Fruit fly (Drosophila melanogaster) whole organism, embryonic: ENCODE measurements around the gene CG3198.

Source experiments
- Abd-B ChIP-seq: fragments of 200-800 bp; sonication (Bioruptor generic); optimal IDR thresholded peaks from 2 replicates; lab custom pipeline; 2018; ENCODE audit warnings: missing biosample characterization, mild to moderate bottlenecking, missing genetic modification characterization, moderate library complexity
- Ada2b ChIP-seq: fragments of 200-800 bp; sonication (Bioruptor generic); IDR thresholded peaks from 2 replicates; pipeline ENCODE4 v1.3.6; 2022; ENCODE audit warnings: missing biosample characterization, missing genetic modification characterization
- Atf-2 ChIP-seq: fragments of 200-800 bp; sonication (Bioruptor generic); optimal IDR thresholded peaks from 2 replicates; lab custom pipeline; 2016; ENCODE audit warnings: missing biosample characterization, missing genetic modification characterization
- CG10654 ChIP-seq: fragments of 200-800 bp; sonication (Bioruptor generic); optimal IDR thresholded peaks from 2 replicates; lab custom pipeline; 2016; ENCODE audit warnings: missing biosample characterization, missing genetic modification characterization
- CG11560 ChIP-seq: fragments of 200-800 bp; sonication (Bioruptor generic); IDR thresholded peaks from 3 replicates; pipeline ENCODE4 v1.3.6; 2022; ENCODE audit warnings: missing biosample characterization, missing genetic modification characterization
- CG11723 ChIP-seq: fragments of 200-800 bp; sonication (Bioruptor generic); optimal IDR thresholded peaks from 2 replicates; lab custom pipeline; 2017; ENCODE audit warnings: missing biosample characterization, mild to moderate bottlenecking, missing genetic modification characterization
- CG12769 ChIP-seq: fragments of 200-800 bp; sonication (Bioruptor generic); optimal IDR thresholded peaks from 2 replicates; lab custom pipeline; 2019; ENCODE audit warnings: missing biosample characterization, mild to moderate bottlenecking, missing genetic modification characterization, moderate library complexity
- CG13296 ChIP-seq: fragments of 200-800 bp; sonication (Bioruptor generic); optimal IDR thresholded peaks from 3 replicates; lab custom pipeline; 2018; ENCODE audit warnings: missing biosample characterization, mild to moderate bottlenecking, missing genetic modification characterization
- CG14441 ChIP-seq: fragments of 200-800 bp; sonication (Bioruptor generic); IDR thresholded peaks from 2 replicates; pipeline ENCODE4 v1.3.6; 2022; ENCODE audit warnings: missing biosample characterization, missing genetic modification characterization
- CG1603 ChIP-seq: fragments of 200-800 bp; sonication (Bioruptor generic); optimal IDR thresholded peaks from 2 replicates; lab custom pipeline; 2019; ENCODE audit warnings: missing biosample characterization, mild to moderate bottlenecking, missing genetic modification characterization, moderate library complexity
- CG1647 ChIP-seq: fragments of 200-800 bp; sonication (Bioruptor generic); optimal IDR thresholded peaks from 3 replicates; lab custom pipeline; 2016; ENCODE audit warnings: missing biosample characterization, missing genetic modification characterization
- CG16815 ChIP-seq: fragments of 200-800 bp; sonication (Bioruptor generic); optimal IDR thresholded peaks from 3 replicates; lab custom pipeline; 2017; ENCODE audit warnings: missing biosample characterization, mild to moderate bottlenecking, missing genetic modification characterization
- CG2116 ChIP-seq: fragments of 200-800 bp; sonication (Bioruptor generic); optimal IDR thresholded peaks from 3 replicates; lab custom pipeline; 2018; ENCODE audit warnings: missing biosample characterization, mild to moderate bottlenecking, missing genetic modification characterization
- CG3995 ChIP-seq: fragments of 200-800 bp; sonication (Bioruptor generic); optimal IDR thresholded peaks from 3 replicates; lab custom pipeline; 2016; ENCODE audit warnings: missing biosample characterization, missing genetic modification characterization
- CG5180 ChIP-seq: fragments of 200-800 bp; sonication (Bioruptor generic); optimal IDR thresholded peaks from 3 replicates; lab custom pipeline; 2017; ENCODE audit warnings: missing biosample characterization, missing genetic modification characterization, mild to moderate bottlenecking, moderate library complexity, missing genetic modification reagents
- CG7357 ChIP-seq: fragments of 200-800 bp; sonication (Bioruptor generic); IDR thresholded peaks from 3 replicates; pipeline ENCODE4 v1.3.6; 2022; ENCODE audit warnings: missing biosample characterization, missing genetic modification characterization
- CG8359 ChIP-seq: fragments of 200-800 bp; sonication (Bioruptor generic); optimal IDR thresholded peaks from 2 replicates; lab custom pipeline; 2017; ENCODE audit warnings: missing biosample characterization, mild to moderate bottlenecking, missing genetic modification characterization, borderline replicate concordance
- CG8478 ChIP-seq: fragments of >200 bp; optimal IDR thresholded peaks from 2 replicates; lab custom pipeline; 2018
- Chrac-16 ChIP-seq: fragments of 200-800 bp; sonication (Bioruptor generic); optimal IDR thresholded peaks from 3 replicates; lab custom pipeline; 2016; ENCODE audit warnings: missing biosample characterization, missing genetic modification characterization
- Dp ChIP-seq: fragments of 200-800 bp; sonication (Bioruptor generic); optimal IDR thresholded peaks from 2 replicates; lab custom pipeline; 2018; ENCODE audit warnings: missing biosample characterization, mild to moderate bottlenecking, missing genetic modification characterization, moderate library complexity
- E2f1 ChIP-seq: fragments of 200-800 bp; sonication (Bioruptor generic); IDR thresholded peaks from 2 replicates; pipeline ENCODE4 v1.3.6; 2022; ENCODE audit warnings: missing biosample characterization, missing genetic modification characterization
- Fer1 ChIP-seq: fragments of 200-800 bp; sonication (Bioruptor generic); optimal IDR thresholded peaks from 2 replicates; lab custom pipeline; 2017; ENCODE audit warnings: missing biosample characterization, mild to moderate bottlenecking, missing genetic modification characterization
- Hmr ChIP-seq: fragments of 200-800 bp; sonication (Bioruptor generic); optimal IDR thresholded peaks from 3 replicates; lab custom pipeline; 2017; ENCODE audit warnings: mild to moderate bottlenecking, missing biosample characterization, missing genetic modification reagents, missing genetic modification characterization
- Hmx ChIP-seq: fragments of 200-800 bp; sonication (Bioruptor generic); optimal IDR thresholded peaks from 2 replicates; lab custom pipeline; 2016; ENCODE audit warnings: missing biosample characterization, missing genetic modification characterization
- Lhr ChIP-seq: fragments of 200-800 bp; sonication (Bioruptor generic); optimal IDR thresholded peaks from 3 replicates; lab custom pipeline; 2017; ENCODE audit warnings: mild to moderate bottlenecking, missing biosample characterization, missing genetic modification reagents, missing genetic modification characterization
- MTF-1 ChIP-seq: fragments of 200-800 bp; sonication (Bioruptor generic); optimal IDR thresholded peaks from 2 replicates; lab custom pipeline; 2018; ENCODE audit warnings: missing biosample characterization, mild to moderate bottlenecking, missing genetic modification characterization, borderline replicate concordance
- Meics ChIP-seq: fragments of 200-800 bp; sonication (Bioruptor generic); optimal IDR thresholded peaks from 2 replicates; lab custom pipeline; 2017; ENCODE audit warnings: missing biosample characterization, mild to moderate bottlenecking, missing genetic modification characterization
- NFAT ChIP-seq: fragments of 200-800 bp; sonication (Bioruptor generic); IDR thresholded peaks from 2 replicates; pipeline ENCODE4 v1.3.6; 2022; ENCODE audit warnings: missing biosample characterization, missing genetic modification characterization
- NfI ChIP-seq: fragments of 200-800 bp; sonication (Bioruptor generic); optimal IDR thresholded peaks from 3 replicates; lab custom pipeline; 2018; ENCODE audit warnings: missing biosample characterization, mild to moderate bottlenecking, missing genetic modification characterization, moderate library complexity
- Ptx1 ChIP-seq: fragments of 200-800 bp; sonication (Bioruptor generic); IDR thresholded peaks from 2 replicates; pipeline ENCODE4 v1.3.6; 2022; ENCODE audit warnings: missing biosample characterization, missing genetic modification characterization
- Tbp ChIP-seq: fragments of >200 bp; optimal IDR thresholded peaks from 2 replicates; lab custom pipeline; 2018; ENCODE audit warnings: missing biosample characterization, missing genetic modification characterization
- al ChIP-seq: fragments of 200-800 bp; sonication (Bioruptor generic); IDR thresholded peaks from 2 replicates; pipeline ENCODE4 v1.3.6; 2022; ENCODE audit warnings: missing biosample characterization, missing genetic modification characterization
- caup ChIP-seq: fragments of 200-800 bp; sonication (Bioruptor generic); optimal IDR thresholded peaks from 3 replicates; lab custom pipeline; 2017; ENCODE audit warnings: missing biosample characterization, mild to moderate bottlenecking, missing genetic modification characterization, moderate library complexity; ENCODE audit not compliant: severe bottlenecking
- chif ChIP-seq, 2 experiments: fragments of 200-800 bp; sonication (Bioruptor generic); optimal IDR thresholded peaks; 3 replicates each; lab custom pipeline; 2016; ENCODE audit warnings: missing biosample characterization in 2 of 2, missing genetic modification characterization in 2 of 2
- crc ChIP-seq: fragments of 200-800 bp; sonication (Bioruptor generic); optimal IDR thresholded peaks from 2 replicates; lab custom pipeline; 2016; ENCODE audit warnings: missing biosample characterization, missing genetic modification characterization
- emc ChIP-seq: fragments of 200-800 bp; sonication (Bioruptor generic); optimal IDR thresholded peaks from 2 replicates; lab custom pipeline; 2016; ENCODE audit warnings: missing biosample characterization, missing genetic modification characterization
- grau ChIP-seq: fragments of 200-800 bp; optimal IDR thresholded peaks from 3 replicates; lab custom pipeline; 2019; ENCODE audit warnings: missing biosample characterization, mild to moderate bottlenecking, missing genetic modification characterization, moderate library complexity
- ham ChIP-seq: fragments of 200-800 bp; sonication (Bioruptor generic); IDR thresholded peaks from 2 replicates; pipeline ENCODE4 v1.3.6; 2022; ENCODE audit warnings: missing biosample characterization, missing genetic modification characterization
- hth ChIP-seq: fragments of >200 bp; optimal IDR thresholded peaks from 2 replicates; lab custom pipeline; 2017; ENCODE audit warnings: inconsistent platforms
- inv ChIP-seq: fragments of 200-800 bp; sonication (Bioruptor generic); IDR thresholded peaks from 2 replicates; pipeline ENCODE4 v1.3.6; 2022; ENCODE audit warnings: missing biosample characterization, missing genetic modification characterization; ENCODE audit not compliant: partially characterized antibody
- maf-S ChIP-seq: fragments of 200-800 bp; sonication (Bioruptor generic); optimal IDR thresholded peaks from 2 replicates; lab custom pipeline; 2016; ENCODE audit warnings: missing biosample characterization, missing genetic modification characterization
- mirr ChIP-seq: fragments of 200-800 bp; sonication (Bioruptor generic); optimal IDR thresholded peaks from 3 replicates; lab custom pipeline; 2018; ENCODE audit warnings: missing biosample characterization, mild to moderate bottlenecking, missing genetic modification characterization
- org-1 ChIP-seq: fragments of 200-800 bp; sonication (Bioruptor generic); optimal IDR thresholded peaks from 2 replicates; lab custom pipeline; 2017; ENCODE audit warnings: missing biosample characterization, missing genetic modification characterization
- prd ChIP-seq, 3 experiments: fragments of >200 bp in 2 of 3; fragments of 200-800 bp in 1 of 3; sonication (Bioruptor generic) in 1 of 3; optimal IDR thresholded peaks in 2 of 3; IDR thresholded peaks in 1 of 3; 2 replicates in 2 of 3; 3 replicates in 1 of 3; pipeline versions ENCODE4 v1.3.6 to Lab custom; 2017 to 2022; ENCODE audit warnings: missing biosample characterization in 1 of 3, missing genetic modification characterization in 1 of 3
- seq ChIP-seq: fragments of 200-800 bp; sonication (Bioruptor generic); IDR thresholded peaks from 2 replicates; pipeline ENCODE4 v1.3.6; 2022; ENCODE audit warnings: missing biosample characterization, missing genetic modification characterization
- sr ChIP-seq: fragments of 200-800 bp; sonication (Bioruptor generic); IDR thresholded peaks from 3 replicates; pipeline ENCODE4 v1.3.6; 2022; ENCODE audit warnings: missing biosample characterization, missing genetic modification characterization
- tio ChIP-seq: fragments of 200-800 bp; sonication (Bioruptor generic); optimal IDR thresholded peaks from 2 replicates; lab custom pipeline; 2017; ENCODE audit warnings: missing biosample characterization, missing genetic modification characterization, inconsistent platforms
- twi ChIP-seq: fragments of 200-800 bp; optimal IDR thresholded peaks from 2 replicates; lab custom pipeline; 2019; ENCODE audit warnings: missing biosample characterization, mild to moderate bottlenecking, missing genetic modification characterization, moderate library complexity
- z ChIP-seq: fragments of 200-800 bp; sonication (Bioruptor generic); IDR thresholded peaks from 3 replicates; pipeline ENCODE4 v1.3.6; 2022; ENCODE audit warnings: missing biosample characterization, missing genetic modification characterization
- zen ChIP-seq: fragments of 200-800 bp; sonication (Bioruptor generic); optimal IDR thresholded peaks from 3 replicates; lab custom pipeline; 2018; ENCODE audit warnings: missing biosample characterization, mild to moderate bottlenecking, missing genetic modification characterization, moderate library complexity

Gene CG3198

DNA sequence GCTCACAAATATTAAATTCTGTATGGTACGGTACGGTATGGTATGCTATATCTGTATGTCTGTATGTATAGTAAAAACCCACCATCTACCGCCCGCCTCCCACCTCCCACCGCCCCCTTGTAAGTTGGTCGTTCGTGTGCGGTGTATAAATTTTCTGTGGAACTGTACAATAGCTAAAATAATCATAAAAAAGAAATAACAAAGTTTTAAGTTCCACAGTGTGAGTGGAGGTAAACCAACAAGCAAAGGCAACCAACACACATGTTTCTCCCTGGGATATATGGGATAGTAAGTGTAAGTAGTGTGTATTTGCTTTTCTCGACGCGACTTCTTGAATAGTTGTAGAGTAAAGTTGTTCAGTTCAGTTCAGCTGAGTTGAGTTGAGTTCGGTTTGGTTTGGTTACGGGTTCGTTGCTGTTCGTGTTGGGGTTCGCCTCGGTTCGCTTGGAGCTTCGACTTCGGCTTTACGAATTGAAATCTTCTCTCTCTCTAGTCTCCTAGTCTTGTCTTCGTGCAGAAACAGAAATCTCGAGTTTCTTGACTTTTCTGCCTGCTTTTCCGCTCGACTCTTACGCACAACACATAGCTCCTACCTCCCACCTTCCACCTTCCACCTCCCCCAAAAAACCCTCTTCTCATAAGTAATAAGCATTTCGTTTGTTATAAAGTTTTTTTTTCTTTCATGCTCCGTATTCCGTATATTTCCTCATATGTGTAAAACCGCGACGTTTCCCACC is 33.0 kb upstream of the CG3198 start (continued):
- TF ChIP-seq sr (GFP tag; lab: Robert Waterston, UW) (no peak), Lhr (no peak), CG10654 (no peak), al (no peak), CG11560 (tag; lab: Robert Waterston, UW) (no peak), caup (GFP tag; lab: Kevin White, UChicago) (peak; percentile 20), mirr (GFP tag; lab: Kevin White, UChicago) (peak; percentile 59), CG13296 (GFP tag; lab: Kevin White, UChicago) (no peak), ham (no peak), CG1603 (tag; lab: Kevin White, UChicago) (peak; percentile 6), Hmx (GFP tag; lab: Kevin White, UChicago) (no peak), Ada2b (GFP tag; lab: Robert Waterston, UW) (no peak), crc (GFP tag; lab: Kevin White, UChicago) (no peak), CG12769 (tag; lab: Kevin White, UChicago) (peak; percentile 91), Chrac-16 (GFP tag; lab: Kevin White, UChicago) (no peak), CG8359 (GFP tag; lab: Kevin White, UChicago) (no peak), Dp (GFP tag; lab: Kevin White, UChicago) (no peak), tio (GFP tag; lab: Kevin White, UChicago) (no peak), inv (GFP tag; lab: Robert Waterston, UW) (no peak), NFAT (GFP tag; lab: Robert Waterston, UW) (0 out of 2 replicates have a peak, but pooled peaks have one; percentile 12), Atf-2 (GFP tag; lab: Kevin White, UChicago) (no peak), seq (no peak), CG16815 (GFP tag; lab: Kevin White, UChicago) (no peak), CG5180 (GFP tag; lab: Kevin White, UChicago) (peak; percentile 97), emc (GFP tag; lab: Kevin White, UChicago) (no peak), CG11723 (no peak), maf-S (GFP tag; lab: Kevin White, UChicago) (no peak), chif (GFP tag; optimal IDR thresholded peaks at IDR 0.05; lab: Kevin White, UChicago) (no peak), Tbp (GFP tag; lab: Kevin White, UChicago) (no peak), prd (optimal IDR thresholded peaks at IDR 0.05; lab: Kevin White, UChicago) (no peak), prd (GFP tag; IDR thresholded peaks at IDR 0.05; lab: Robert Waterston, UW) (no peak), CG8478 (no peak), CG1647 (GFP tag; lab: Kevin White, UChicago) (no peak), CG14441 (GFP tag; lab: Robert Waterston, UW) (peak; percentile 41), Ptx1 (GFP tag; lab: Robert Waterston, UW) (no peak), E2f1 (GFP tag; lab: Robert Waterston, UW) (no peak), CG2116 (GFP tag; lab: Kevin White, UChicago) (no peak), z (no peak), org-1 (no peak), Abd-B (GFP tag; lab: Kevin White, UChicago) (no peak), zen (tag; lab: Kevin White, UChicago) (no peak), NfI (GFP tag; lab: Kevin White, UChicago) (no peak), grau (tag; lab: Kevin White, UChicago) (peak; percentile 16), Hmr (GFP tag; lab: Kevin White, UChicago) (peak; percentile 27), CG7357 (GFP tag; lab: Robert Waterston, UW) (no peak), Meics (GFP tag; lab: Kevin White, UChicago) (no peak), CG3995 (GFP tag; lab: Kevin White, UChicago) (no peak), Fer1 (GFP tag; lab: Kevin White, UChicago) (peak; percentile 31), hth (lab: Kevin White, UChicago) (no peak), twi (tag; lab: Kevin White, UChicago) (peak; percentile 34), MTF-1 (GFP tag; lab: Kevin White, UChicago) (no peak)
